Fruit fly (Drosophila melanogaster) whole organism, embryonic: ENCODE data around the gene Obp19c.
A peak's percentile ranks its signal among the peaks of the same experiment; 100 is the strongest.

Experiments
- Antp ChIP-seq: fragments of 200-800 bp; sonication (Bioruptor generic); optimal IDR thresholded peaks from 3 replicates; lab custom pipeline; 2016; ENCODE audit warnings: missing biosample characterization, missing genetic modification characterization
- Gug ChIP-seq: fragments of 200-800 bp; sonication (Bioruptor generic); IDR thresholded peaks from 4 replicates; pipeline ENCODE4 v1.3.6; 2022; ENCODE audit warnings: missing biosample characterization, missing genetic modification characterization
- Hr3 ChIP-seq: fragments of 200-800 bp; sonication (Bioruptor generic); optimal IDR thresholded peaks from 3 replicates; lab custom pipeline; 2016; ENCODE audit warnings: missing biosample characterization, missing genetic modification characterization
- Hr51 ChIP-seq, 2 experiments: fragments of 200-800 bp; sonication (Bioruptor generic); optimal IDR thresholded peaks; 2 replicates in 1 of 2; 3 replicates in 1 of 2; lab custom pipeline; 2016 to 2018; ENCODE audit warnings: missing biosample characterization in 2 of 2, missing genetic modification characterization in 2 of 2, mild to moderate bottlenecking in 1 of 2, moderate library complexity in 1 of 2
- Hr78 ChIP-seq, 2 experiments: fragments of 200-800 bp in 1 of 2; fragments of >200 bp in 1 of 2; sonication (Bioruptor generic) in 1 of 2; optimal IDR thresholded peaks; 2 replicates each; lab custom pipeline; 2017 to 2019; ENCODE audit warnings: missing biosample characterization in 2 of 2, missing genetic modification characterization in 2 of 2, mild to moderate bottlenecking in 1 of 2, moderate library complexity in 1 of 2
- Tbp ChIP-seq: fragments of >200 bp; optimal IDR thresholded peaks from 2 replicates; lab custom pipeline; 2018; ENCODE audit warnings: missing biosample characterization, missing genetic modification characterization
- nerfin-1 ChIP-seq: fragments of 200-800 bp; sonication (Bioruptor generic); optimal IDR thresholded peaks from 3 replicates; lab custom pipeline; 2019; ENCODE audit warnings: missing biosample characterization, mild to moderate bottlenecking, missing genetic modification characterization, moderate library complexity

DNA sequence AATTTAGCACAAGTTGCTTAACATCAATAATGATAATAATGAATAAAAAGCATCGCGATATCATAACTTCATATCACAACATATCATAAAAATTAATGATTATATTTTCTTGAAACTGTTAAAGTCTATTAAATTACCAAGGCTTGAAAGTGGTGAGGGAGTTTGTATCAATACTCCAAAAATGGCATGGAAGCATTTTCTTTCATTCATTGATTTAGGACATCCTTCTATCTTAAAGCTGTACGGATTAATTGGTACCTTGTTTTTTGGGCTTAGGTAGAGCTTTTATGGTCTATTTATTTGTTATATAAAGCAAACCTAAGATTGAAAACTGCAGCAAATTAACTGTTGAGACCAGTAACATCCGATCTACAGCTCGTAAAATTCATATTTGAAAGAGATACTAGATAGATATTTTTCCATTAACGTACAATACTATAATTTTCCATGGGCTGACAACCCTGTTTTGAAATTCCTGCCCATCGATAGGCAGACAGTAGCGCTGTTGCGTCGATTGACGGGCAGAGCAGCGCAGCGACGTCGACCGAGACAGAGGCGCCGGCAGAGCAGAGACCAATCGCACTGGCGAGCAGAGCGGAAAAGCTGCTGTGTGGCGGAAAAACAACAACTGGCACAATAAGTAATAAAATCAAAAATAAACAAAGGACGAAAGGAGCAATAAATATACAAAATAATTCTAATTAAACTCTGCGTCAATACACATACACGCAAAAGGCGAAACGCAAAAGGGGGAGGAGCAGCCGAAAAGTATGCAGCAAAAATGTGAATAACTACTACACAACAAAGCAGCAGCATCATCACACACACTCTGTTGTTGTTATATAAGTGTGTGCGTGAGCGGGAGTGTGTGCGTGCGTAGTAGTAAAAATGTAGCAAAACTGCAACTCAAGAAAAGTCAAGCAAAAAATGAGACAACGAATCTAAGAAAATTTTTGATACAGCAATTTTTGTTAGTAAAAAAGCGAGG lies 14.9 kb upstream of the Obp19c start, which contains the start of gene CG1695:
- TF ChIP-seq Hr3 (GFP tag; lab: Kevin White, UChicago) (no peak), Tbp (GFP tag; lab: Kevin White, UChicago) (no peak), Antp (no peak), Hr51 (GFP tag; optimal IDR thresholded peaks at IDR 0.05; lab: Kevin White, UChicago) (peak in 1 of 2 experiments; percentile 39), Hr78 (GFP tag; optimal IDR thresholded peaks at IDR 0.05; lab: Kevin White, UChicago) (no peak), Gug (GFP tag; lab: Robert Waterston, UW) (no peak), nerfin-1 (tag; lab: Kevin White, UChicago) (no peak)
